Fruit fly (Drosophila melanogaster): Measurements from ENCODE around the gene Art9.

dm6 chr3R:13946117-13946516, 2.9 kb upstream of the Art9 start:
- TF ChIP-seq h (optimal IDR thresholded peaks at IDR 0.05) = no peak
- no peak for TF ChIP-seq insv (optimal IDR thresholded peaks at IDR 0.05)
- TF ChIP-seq psq (optimal IDR thresholded peaks at IDR 0.05) = no peak
- TF ChIP-seq Myc (optimal IDR thresholded peaks at IDR 0.05) = no peak
- TF ChIP-seq Sin3A (optimal IDR thresholded peaks at IDR 0.05) = no peak
